Worm (Caenorhabditis elegans) whole organism, mixed stage, embryonic: Measurements from ENCODE around the gene R04B5.6.

Source experiments
- blmp-1 ChIP-seq: fragments of 150-350 bp; optimal IDR thresholded peaks from 2 replicates; lab custom pipeline; 2014; ENCODE audit warnings: missing biosample characterization, missing genetic modification characterization
- lin-13 ChIP-seq: fragments of 150-350 bp; optimal IDR thresholded peaks from 2 replicates; lab custom pipeline; 2014; ENCODE audit warnings: missing biosample characterization, missing genetic modification characterization
- lin-32 ChIP-seq: fragments of 200-800 bp; sonication (Bioruptor generic); optimal IDR thresholded peaks from 2 replicates; lab custom pipeline; 2018; ENCODE audit warnings: mild to moderate bottlenecking, missing genetic modification characterization, missing compliant biosample characterization
- lsy-2 ChIP-seq: fragments of 150-350 bp; optimal IDR thresholded peaks from 2 replicates; lab custom pipeline; 2014; ENCODE audit warnings: missing biosample characterization, missing genetic modification characterization
- nhr-2 ChIP-seq: fragments of 150-350 bp; optimal IDR thresholded peaks from 2 replicates; lab custom pipeline; 2014; ENCODE audit warnings: missing biosample characterization, missing genetic modification characterization
- nhr-28 ChIP-seq: fragments of 150-350 bp; optimal IDR thresholded peaks from 2 replicates; lab custom pipeline; 2014; ENCODE audit warnings: missing biosample characterization, missing genetic modification characterization
- pha-4 ChIP-seq: fragments of 150-350 bp; optimal IDR thresholded peaks from 2 replicates; lab custom pipeline; 2018; ENCODE audit warnings: missing biosample characterization, missing genetic modification reagents, missing genetic modification characterization
- snpc-4 ChIP-seq: fragments of 150-350 bp; optimal IDR thresholded peaks from 2 replicates; lab custom pipeline; 2014; ENCODE audit warnings: missing biosample characterization, missing genetic modification characterization
- sptf-1 ChIP-seq: sonication (generic microtip); optimal IDR thresholded peaks from 2 replicates; lab custom pipeline; 2017; ENCODE audit warnings: mild to moderate bottlenecking, missing genetic modification characterization, moderate library complexity, missing compliant biosample characterization
- unc-120 ChIP-seq: sonication (generic microtip); optimal IDR thresholded peaks from 2 replicates; lab custom pipeline; 2017; ENCODE audit warnings: missing genetic modification characterization, missing compliant biosample characterization; ENCODE audit not compliant: poor library complexity, severe bottlenecking
- unc-39 ChIP-seq: fragments of 150-350 bp; optimal IDR thresholded peaks from 2 replicates; lab custom pipeline; 2014; ENCODE audit warnings: missing biosample characterization, missing genetic modification characterization
- unc-62 ChIP-seq: fragments of 150-350 bp; optimal IDR thresholded peaks from 2 replicates; lab custom pipeline; 2014; ENCODE audit warnings: missing biosample characterization, missing genetic modification reagents, missing genetic modification characterization
- ztf-11 ChIP-seq: fragments of 150-350 bp; optimal IDR thresholded peaks from 2 replicates; lab custom pipeline; 2014; ENCODE audit warnings: missing biosample characterization, missing genetic modification characterization

- TF ChIP-seq blmp-1 (tag; lab: Kevin White, UChicago) (peak; percentile 94), unc-120 (tag; lab: Kevin White, UChicago) (no peak), unc-62 (GFP tag; lab: Kevin White, UChicago) (no peak), unc-39 (tag; lab: Kevin White, UChicago) (no peak), sptf-1 (tag; lab: Kevin White, UChicago) (no peak), lsy-2 (tag; lab: Kevin White, UChicago) (no peak), lin-13 (no peak), ztf-11 (tag; lab: Kevin White, UChicago) (no peak), lin-32 (no peak), nhr-2 (tag; lab: Kevin White, UChicago) (no peak), nhr-28 (tag; lab: Kevin White, UChicago) (no peak), snpc-4 (no peak), pha-4 (tag; lab: Kevin White, UChicago) (no peak)
Observed at ce11 chrV:10035586-10035985, 49.4 kb upstream of the R04B5.6 start.
